Worm (Caenorhabditis elegans) whole organism, L1 larva: ENCODE data around the gene T05A8.6.

Experiments
- C04F5.9 ChIP-seq: sonication (generic microtip); optimal IDR thresholded peaks from 2 replicates; lab custom pipeline; 2016; ENCODE audit warnings: missing genetic modification characterization, missing compliant biosample characterization
- C34B4.2 ChIP-seq: sonication (generic microtip); optimal IDR thresholded peaks from 2 replicates; lab custom pipeline; 2017; ENCODE audit warnings: mild to moderate bottlenecking, missing genetic modification characterization, missing compliant biosample characterization
- alr-1 ChIP-seq: fragments of 200-800 bp; sonication (Bioruptor generic); optimal IDR thresholded peaks from 2 replicates; lab custom pipeline; 2018; ENCODE audit warnings: borderline replicate concordance, mild to moderate bottlenecking, missing genetic modification characterization, missing compliant biosample characterization
- aly-2 ChIP-seq: fragments of 150-350 bp; optimal IDR thresholded peaks from 2 replicates; lab custom pipeline; 2014; ENCODE audit warnings: missing biosample characterization, missing genetic modification characterization
- blmp-1 ChIP-seq: fragments of 150-350 bp; optimal IDR thresholded peaks from 2 replicates; lab custom pipeline; 2014; ENCODE audit warnings: missing biosample characterization, missing genetic modification characterization
- dpl-1 ChIP-seq, 3 experiments: fragments of 150-350 bp in 2 of 3; sonication (generic microtip) in 1 of 3; optimal IDR thresholded peaks; 2 replicates each; lab custom pipeline; 2014 to 2017; ENCODE audit warnings: missing biosample characterization in 3 of 3, missing genetic modification characterization in 3 of 3, missing genetic modification reagents in 3 of 3
- dsc-1 ChIP-seq: sonication (generic microtip); optimal IDR thresholded peaks from 2 replicates; lab custom pipeline; 2016; ENCODE audit warnings: mild to moderate bottlenecking, missing genetic modification characterization, missing compliant biosample characterization
- efl-1 ChIP-seq, 4 experiments: fragments of 150-350 bp; optimal IDR thresholded peaks in 3 of 4; peaks in 1 of 4; 1 replicate in 1 of 4; 2 replicates in 3 of 4; lab custom pipeline; 2014; ENCODE audit warnings: missing biosample characterization in 2 of 4, missing genetic modification characterization in 2 of 4, missing genetic modification reagents in 2 of 4
- egl-13 ChIP-seq: sonication (generic microtip); optimal IDR thresholded peaks from 2 replicates; lab custom pipeline; 2016; ENCODE audit warnings: missing genotype, missing genetic modification reagents, missing genetic modification characterization, missing compliant biosample characterization
- elt-3 ChIP-seq, 6 experiments: fragments of 150-350 bp in 1 of 6; sonication (generic microtip); optimal IDR thresholded peaks; 2 replicates each; lab custom pipeline; 2017 to 2018; ENCODE audit warnings: missing biosample characterization in 6 of 6, missing genetic modification characterization in 6 of 6, inconsistent platforms in 1 of 6
- irx-1 ChIP-seq: sonication (generic microtip); optimal IDR thresholded peaks from 2 replicates; lab custom pipeline; 2016; ENCODE audit warnings: missing genetic modification characterization, missing compliant biosample characterization
- isw-1 ChIP-seq: fragments of 200-800 bp; sonication (Bioruptor generic); IDR thresholded peaks from 2 replicates; pipeline ENCODE4 v1.3.6; 2022; ENCODE audit warnings: missing genetic modification characterization, missing compliant biosample characterization
- jun-1 ChIP-seq: fragments of 150-350 bp; optimal IDR thresholded peaks from 2 replicates; lab custom pipeline; 2014; ENCODE audit warnings: missing biosample characterization, missing genetic modification reagents, missing genetic modification characterization
- mep-1 ChIP-seq: fragments of 150-350 bp; optimal IDR thresholded peaks from 2 replicates; lab custom pipeline; 2014; ENCODE audit warnings: missing biosample characterization, missing genetic modification characterization
- nhr-19 ChIP-seq: fragments of 200-800 bp; sonication (Bioruptor generic); conservative IDR thresholded peaks from 2 replicates; pipeline ENCODE4 v1.3.6; 2022; ENCODE audit warnings: missing genetic modification characterization, missing compliant biosample characterization
- nhr-28 ChIP-seq: fragments of 150-350 bp; optimal IDR thresholded peaks from 2 replicates; lab custom pipeline; 2014; ENCODE audit warnings: missing biosample characterization, missing genetic modification characterization
- nhr-47 ChIP-seq: sonication (generic microtip); optimal IDR thresholded peaks from 2 replicates; lab custom pipeline; 2016; ENCODE audit warnings: mild to moderate bottlenecking, missing genetic modification characterization, moderate library complexity, missing compliant biosample characterization
- nhr-71 ChIP-seq: sonication (generic microtip); optimal IDR thresholded peaks from 2 replicates; lab custom pipeline; 2016; ENCODE audit warnings: mild to moderate bottlenecking, missing genetic modification characterization, moderate library complexity, missing compliant biosample characterization
- nhr-77 ChIP-seq: fragments of 150-350 bp; optimal IDR thresholded peaks from 2 replicates; lab custom pipeline; 2014; ENCODE audit warnings: missing biosample characterization, missing genetic modification characterization
- pqm-1 ChIP-seq: sonication (generic microtip); optimal IDR thresholded peaks from 3 replicates; lab custom pipeline; 2017; ENCODE audit warnings: missing biosample characterization, missing genetic modification characterization
- skn-1 ChIP-seq: fragments of 150-350 bp; optimal IDR thresholded peaks from 2 replicates; lab custom pipeline; 2014; ENCODE audit warnings: missing biosample characterization, missing genetic modification characterization
- snu-23 ChIP-seq: sonication (generic microtip); optimal IDR thresholded peaks from 2 replicates; lab custom pipeline; 2016; ENCODE audit warnings: missing genetic modification characterization, missing compliant biosample characterization
- sox-4 ChIP-seq: sonication (generic microtip); optimal IDR thresholded peaks from 2 replicates; lab custom pipeline; 2016; ENCODE audit warnings: missing genetic modification characterization, missing compliant biosample characterization
- sptf-1 ChIP-seq: fragments of 150-350 bp; optimal IDR thresholded peaks from 2 replicates; lab custom pipeline; 2014; ENCODE audit warnings: missing biosample characterization, missing genetic modification characterization
- swsn-7 ChIP-seq: sonication (generic microtip); optimal IDR thresholded peaks from 2 replicates; lab custom pipeline; 2016; ENCODE audit warnings: missing genetic modification characterization, missing compliant biosample characterization
- tbx-2 ChIP-seq: sonication (generic microtip); optimal IDR thresholded peaks from 2 replicates; lab custom pipeline; 2016; ENCODE audit warnings: missing genetic modification characterization, missing compliant biosample characterization
- unc-30 ChIP-seq: sonication (generic microtip); optimal IDR thresholded peaks from 2 replicates; lab custom pipeline; 2017; ENCODE audit warnings: missing biosample characterization, missing genetic modification characterization
- unc-86 ChIP-seq: sonication (generic microtip); optimal IDR thresholded peaks from 2 replicates; lab custom pipeline; 2016; ENCODE audit warnings: missing genetic modification characterization, missing compliant biosample characterization
- vab-15 ChIP-seq: sonication (generic microtip); optimal IDR thresholded peaks from 2 replicates; lab custom pipeline; 2017; ENCODE audit warnings: missing genotype, mild to moderate bottlenecking, missing genetic modification characterization, missing compliant biosample characterization
- xbp-1 ChIP-seq: sonication (generic microtip); optimal IDR thresholded peaks from 2 replicates; lab custom pipeline; 2016; ENCODE audit warnings: missing genetic modification characterization, missing compliant biosample characterization
- zag-1 ChIP-seq: fragments of 150-350 bp; optimal IDR thresholded peaks from 2 replicates; lab custom pipeline; 2014; ENCODE audit warnings: missing biosample characterization, missing genetic modification characterization
- ztf-11 ChIP-seq, 2 experiments: sonication (generic microtip); optimal IDR thresholded peaks; 2 replicates each; lab custom pipeline; 2016 to 2017; ENCODE audit warnings: missing genetic modification characterization in 2 of 2, missing biosample characterization in 1 of 2, missing compliant biosample characterization in 1 of 2
- ztf-4 ChIP-seq: fragments of 150-350 bp; optimal IDR thresholded peaks from 2 replicates; lab custom pipeline; 2014; ENCODE audit warnings: missing biosample characterization, missing genetic modification characterization

The T05A8.6 gene

DNA sequence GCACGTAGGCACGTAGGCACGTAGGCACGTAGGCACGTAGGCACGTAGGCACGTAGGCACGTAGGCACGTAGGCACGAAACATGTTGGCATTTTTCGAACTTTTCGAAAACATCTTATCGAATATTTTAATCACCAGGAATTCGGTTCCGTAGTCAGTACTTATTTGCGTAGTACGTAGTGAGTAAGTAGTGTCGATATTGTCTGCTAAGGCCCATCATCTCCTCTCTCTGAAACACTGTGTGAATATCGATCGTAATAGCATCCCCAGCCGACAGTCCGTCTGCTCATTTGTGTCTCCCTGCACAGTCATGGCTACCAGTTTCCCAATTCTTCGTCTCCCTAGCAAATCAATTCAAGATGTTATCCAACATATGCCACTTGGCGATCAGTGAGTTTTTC lies 22.6 kb upstream of the T05A8.6 start, which contains the start of gene fbxb-106:
Gene fbxb-106 (plus strand): TSS at position 301 of the 400 bp plus-strand sequence.
- TF ChIP-seq ztf-11 (tag; optimal IDR thresholded peaks at IDR 0.05; lab: Kevin White, UChicago), result no peak

DNA sequence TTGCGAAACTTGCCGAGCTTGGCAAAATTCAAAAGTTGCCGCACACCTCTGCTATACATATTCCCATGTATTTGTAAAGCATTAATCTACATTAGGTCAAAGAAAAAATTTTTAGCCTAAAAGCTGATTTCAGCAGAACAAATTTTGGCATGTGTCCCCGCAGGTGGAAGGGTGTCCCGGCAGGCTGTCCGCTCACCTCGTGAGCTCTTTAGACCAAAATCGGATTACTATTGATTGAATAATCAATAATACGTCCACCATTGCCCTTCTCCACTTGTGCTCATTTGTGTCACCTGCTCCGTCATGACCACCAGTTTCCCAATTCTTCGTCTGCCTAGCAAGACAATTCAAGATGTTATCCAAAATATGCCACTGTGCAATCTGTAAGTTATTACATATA lies 19.0 kb upstream of the T05A8.6 start, which contains the start of gene fbxb-107:
Gene fbxb-107 (plus strand): TSS at position 297 of the 400 bp plus-strand sequence.
- TF ChIP-seq sptf-1 (tag; lab: Kevin White, UChicago), result no peak
- TF ChIP-seq irx-1 (tag; lab: Kevin White, UChicago), result no peak
- no peak for TF ChIP-seq pqm-1
- no peak for TF ChIP-seq sox-4 (tag; lab: Kevin White, UChicago)
- no peak for TF ChIP-seq skn-1 (tag; lab: Kevin White, UChicago)
- TF ChIP-seq dsc-1 (tag; lab: Kevin White, UChicago), result no peak
- no peak for TF ChIP-seq efl-1 (optimal IDR thresholded peaks at IDR 0.05; lab: Kevin White, UChicago)
- no peak for TF ChIP-seq efl-1 (GFP tag; optimal IDR thresholded peaks at IDR 0.05 in 1 of 2; lab: Kevin White, UChicago)
- no peak for TF ChIP-seq aly-2 (tag; lab: Kevin White, UChicago)
- TF ChIP-seq nhr-71 (tag; lab: Kevin White, UChicago), result no peak
- no peak for TF ChIP-seq blmp-1 (tag; lab: Kevin White, UChicago)
- TF ChIP-seq ztf-4 (tag; lab: Kevin White, UChicago), result no peak

- no peak for TF ChIP-seq efl-1 (optimal IDR thresholded peaks at IDR 0.05; lab: Kevin White, UChicago)
- TF ChIP-seq efl-1 (GFP tag; optimal IDR thresholded peaks at IDR 0.05 in 1 of 2; lab: Kevin White, UChicago), result peak in 1 of 2 experiments; percentile 22
- TF ChIP-seq isw-1, result no peak
- no peak for TF ChIP-seq nhr-77
- TF ChIP-seq xbp-1 (tag; lab: Kevin White, UChicago), result no peak
- TF ChIP-seq dpl-1 (GFP tag; optimal IDR thresholded peaks at IDR 0.05; lab: Kevin White, UChicago), result no peak
- TF ChIP-seq jun-1 (tag; lab: Kevin White, UChicago), result no peak
- no peak for TF ChIP-seq tbx-2 (tag; lab: Kevin White, UChicago)
- TF ChIP-seq, all 84 proteins: peak for 1
Observed at ce11 chrII:2757954-2758353, 18.4 kb upstream of the T05A8.6 start, which contains the start of gene F29A7.8. Gene F29A7.8, minus strand, starts transcription at chrII:2758054.

- TF ChIP-seq mep-1 (tag; lab: Kevin White, UChicago) (no peak), C04F5.9 (tag; lab: Kevin White, UChicago) (no peak), snu-23 (GFP tag; lab: Kevin White, UChicago) (no peak), swsn-7 (no peak)
Observed at ce11 chrII:2756351-2756750, 16.8 kb upstream of the T05A8.6 start.

DNA sequence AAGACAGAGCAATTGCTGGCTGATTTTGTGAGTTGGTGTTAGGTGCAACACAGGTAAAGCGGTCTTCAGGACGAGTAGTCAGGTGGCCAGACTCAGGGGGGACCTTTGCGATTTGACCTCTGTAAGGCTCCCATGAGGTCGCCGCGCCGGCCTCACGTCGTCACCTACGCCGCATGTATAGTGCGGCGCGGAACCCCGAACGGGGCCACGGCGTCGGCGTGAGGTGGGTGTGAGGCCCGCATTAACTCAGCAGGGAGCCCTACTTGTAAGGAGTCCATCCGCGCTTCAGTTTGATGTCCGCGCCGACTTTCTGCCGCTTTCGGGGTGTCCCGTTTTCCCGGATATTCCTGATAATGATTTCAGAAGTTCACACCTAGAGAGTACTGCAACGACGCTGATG lies 15.1 kb upstream of the T05A8.6 start:
- no peak for TF ChIP-seq egl-13 (tag; lab: Kevin White, UChicago)
- TF ChIP-seq sox-4 (tag; lab: Kevin White, UChicago), result no peak
- TF ChIP-seq nhr-47 (tag; lab: Kevin White, UChicago), result no peak
- no peak for TF ChIP-seq alr-1 (tag; lab: Kevin White, UChicago)
- no peak for TF ChIP-seq unc-86 (tag; lab: Kevin White, UChicago)
- TF ChIP-seq unc-30, result no peak
- no peak for TF ChIP-seq nhr-28
- TF ChIP-seq elt-3 (tag; optimal IDR thresholded peaks at IDR 0.05; lab: Kevin White, UChicago), result no peak
- no peak for TF ChIP-seq nhr-71 (tag; lab: Kevin White, UChicago)
- TF ChIP-seq, all 84 proteins: peak for 0

DNA sequence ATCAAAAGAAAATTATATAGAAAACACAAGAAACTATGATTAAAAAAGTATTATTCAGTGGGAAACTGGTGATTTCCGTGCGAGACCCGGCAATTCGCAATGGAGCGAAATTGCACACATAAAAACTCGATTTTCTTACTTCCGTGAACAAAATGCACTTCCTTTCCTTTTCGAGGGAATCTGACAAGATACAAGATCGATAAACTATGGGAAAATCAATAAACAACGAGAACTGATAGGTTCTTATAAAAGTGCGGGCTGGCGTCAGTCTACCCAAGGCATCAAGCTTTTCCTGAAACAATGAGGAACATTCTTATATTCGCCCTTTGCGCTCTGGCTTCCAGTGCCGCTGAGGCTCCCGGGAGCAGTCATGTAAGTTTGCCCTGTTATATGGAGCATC lies 13.5 kb upstream of the T05A8.6 start, which contains the start of gene F29A7.3:
Gene F29A7.3 (plus strand): TSS at position 301 of the 400 bp plus-strand sequence.
- TF ChIP-seq dpl-1 (GFP tag; optimal IDR thresholded peaks at IDR 0.05; lab: Kevin White, UChicago) (no peak), zag-1 (tag; lab: Kevin White, UChicago) (no peak), unc-30 (no peak), C34B4.2 (tag; lab: Kevin White, UChicago) (no peak), sptf-1 (tag; lab: Kevin White, UChicago) (no peak), unc-86 (tag; lab: Kevin White, UChicago) (no peak), skn-1 (tag; lab: Kevin White, UChicago) (no peak), nhr-19 (no peak), nhr-47 (tag; lab: Kevin White, UChicago) (no peak), vab-15 (tag; lab: Kevin White, UChicago) (no peak)
